Fruit fly (Drosophila melanogaster) whole organism, embryonic: ENCODE measurements around the gene CG1142.
A peak's percentile ranks its signal among the peaks of the same experiment; 100 is the strongest.

Source experiments
- B-H2 ChIP-seq: fragments of 200-800 bp; sonication (Bioruptor generic); optimal IDR thresholded peaks from 2 replicates; lab custom pipeline; 2018; ENCODE audit warnings: missing biosample characterization, mild to moderate bottlenecking, missing genetic modification characterization
- Bdp1 ChIP-seq: fragments of 200-800 bp; sonication (Bioruptor generic); optimal IDR thresholded peaks from 3 replicates; lab custom pipeline; 2016; ENCODE audit warnings: missing biosample characterization, missing genetic modification characterization
- CG1024 ChIP-seq: fragments of 200-800 bp; sonication (Bioruptor generic); IDR thresholded peaks from 2 replicates; pipeline ENCODE4 v1.3.6; 2022; ENCODE audit warnings: missing biosample characterization, missing genetic modification characterization
- CG10431 ChIP-seq: fragments of 200-800 bp; sonication (Bioruptor generic); optimal IDR thresholded peaks from 3 replicates; lab custom pipeline; 2018; ENCODE audit warnings: missing biosample characterization, mild to moderate bottlenecking, missing genetic modification characterization
- CG10543 ChIP-seq: fragments of 200-800 bp; sonication (Bioruptor generic); optimal IDR thresholded peaks from 3 replicates; lab custom pipeline; 2017; ENCODE audit warnings: missing biosample characterization, mild to moderate bottlenecking, missing genetic modification characterization, moderate library complexity
- CG10979 ChIP-seq: fragments of 200-800 bp; sonication (Bioruptor generic); optimal IDR thresholded peaks from 2 replicates; lab custom pipeline; 2018; ENCODE audit warnings: missing biosample characterization, mild to moderate bottlenecking, missing genetic modification characterization, moderate library complexity
- CG12219 ChIP-seq: fragments of 200-800 bp; sonication (Bioruptor generic); optimal IDR thresholded peaks from 3 replicates; lab custom pipeline; 2018; ENCODE audit warnings: missing biosample characterization, mild to moderate bottlenecking, missing genetic modification characterization
- CG12659 ChIP-seq: fragments of 200-800 bp; sonication (Bioruptor generic); optimal IDR thresholded peaks from 3 replicates; lab custom pipeline; 2017; ENCODE audit warnings: mild to moderate bottlenecking, missing biosample characterization, missing genetic modification reagents, missing genetic modification characterization
- CG13287 ChIP-seq: fragments of 200-800 bp; sonication (Bioruptor generic); IDR thresholded peaks from 2 replicates; pipeline ENCODE4 v1.3.6; 2022; ENCODE audit warnings: missing biosample characterization, missing genetic modification characterization; ENCODE audit not compliant: partially characterized antibody
- CG17328 ChIP-seq: fragments of 200-800 bp; sonication (Bioruptor generic); IDR thresholded peaks from 2 replicates; pipeline ENCODE4 v1.3.6; 2022; ENCODE audit warnings: missing biosample characterization, missing genetic modification characterization
- CG17361 ChIP-seq: fragments of 200-800 bp; sonication (Bioruptor generic); IDR thresholded peaks from 3 replicates; pipeline ENCODE4 v1.3.6; 2022; ENCODE audit warnings: missing biosample characterization, missing genetic modification characterization
- CG18011 ChIP-seq: fragments of 200-800 bp; sonication (Bioruptor generic); optimal IDR thresholded peaks from 2 replicates; lab custom pipeline; 2017; ENCODE audit warnings: missing biosample characterization, missing genetic modification characterization, mild to moderate bottlenecking, moderate library complexity, missing genotype
- CG1832 ChIP-seq: fragments of 200-800 bp; sonication (Bioruptor generic); optimal IDR thresholded peaks from 2 replicates; lab custom pipeline; 2017; ENCODE audit warnings: missing biosample characterization, mild to moderate bottlenecking, missing genetic modification characterization, inconsistent platforms
- CG31441 ChIP-seq: fragments of 200-800 bp; sonication (Bioruptor generic); IDR thresholded peaks from 2 replicates; pipeline ENCODE4 v1.3.6; 2022; ENCODE audit warnings: missing biosample characterization, missing genetic modification characterization
- CG34224 ChIP-seq: fragments of 200-800 bp; sonication (Bioruptor generic); IDR thresholded peaks from 3 replicates; pipeline ENCODE4 v1.3.6; 2022; ENCODE audit warnings: missing biosample characterization, missing genetic modification characterization; ENCODE audit not compliant: partially characterized antibody
- CG34376 ChIP-seq: fragments of 200-800 bp; sonication (Bioruptor generic); optimal IDR thresholded peaks from 2 replicates; lab custom pipeline; 2018; ENCODE audit warnings: missing biosample characterization, mild to moderate bottlenecking, missing genetic modification characterization
- CG7357 ChIP-seq: fragments of 200-800 bp; sonication (Bioruptor generic); IDR thresholded peaks from 3 replicates; pipeline ENCODE4 v1.3.6; 2022; ENCODE audit warnings: missing biosample characterization, missing genetic modification characterization
- CG9437 ChIP-seq: fragments of 200-800 bp; sonication (Bioruptor generic); optimal IDR thresholded peaks from 2 replicates; lab custom pipeline; 2018; ENCODE audit warnings: missing biosample characterization, mild to moderate bottlenecking, missing genetic modification characterization
- CrebB ChIP-seq: fragments of 200-800 bp; sonication (Bioruptor generic); optimal IDR thresholded peaks from 3 replicates; lab custom pipeline; 2018; ENCODE audit warnings: missing biosample characterization, mild to moderate bottlenecking, missing genetic modification characterization
- Dad ChIP-seq: fragments of 200-800 bp; sonication (Bioruptor generic); optimal IDR thresholded peaks from 3 replicates; lab custom pipeline; 2016; ENCODE audit warnings: missing biosample characterization, missing genetic modification characterization
- Dbx ChIP-seq: fragments of 200-800 bp; sonication (Bioruptor generic); IDR thresholded peaks from 3 replicates; pipeline ENCODE4 v1.3.6; 2022; ENCODE audit warnings: missing biosample characterization, missing genetic modification characterization
- Deaf1 ChIP-seq: fragments of 200-800 bp; optimal IDR thresholded peaks from 3 replicates; lab custom pipeline; 2019; ENCODE audit warnings: missing biosample characterization, mild to moderate bottlenecking, missing genetic modification characterization, moderate library complexity
- Dek ChIP-seq: fragments of 200-800 bp; sonication (Bioruptor generic); optimal IDR thresholded peaks from 3 replicates; lab custom pipeline; 2019; ENCODE audit warnings: missing biosample characterization, mild to moderate bottlenecking, missing genetic modification characterization, moderate library complexity
- Doc3 ChIP-seq: fragments of 200-800 bp; sonication (Bioruptor generic); IDR thresholded peaks from 3 replicates; pipeline ENCODE4 v1.3.6; 2022; ENCODE audit warnings: missing biosample characterization, missing genetic modification characterization; ENCODE audit not compliant: partially characterized antibody
- Fer1 ChIP-seq: fragments of 200-800 bp; sonication (Bioruptor generic); optimal IDR thresholded peaks from 2 replicates; lab custom pipeline; 2017; ENCODE audit warnings: missing biosample characterization, mild to moderate bottlenecking, missing genetic modification characterization
- Jarid2 ChIP-seq: fragments of 200-800 bp; sonication (Bioruptor generic); optimal IDR thresholded peaks from 3 replicates; lab custom pipeline; 2017; ENCODE audit warnings: mild to moderate bottlenecking, missing biosample characterization, missing genetic modification reagents, missing genetic modification characterization
- Lpt ChIP-seq: fragments of >200 bp; optimal IDR thresholded peaks from 2 replicates; lab custom pipeline; 2018; ENCODE audit warnings: missing biosample characterization, missing genetic modification characterization
- Mrtf ChIP-seq: fragments of 200-800 bp; sonication (Bioruptor generic); IDR thresholded peaks from 3 replicates; pipeline ENCODE4 v1.3.6; 2022; ENCODE audit warnings: missing biosample characterization, missing genetic modification characterization
- Ptx1 ChIP-seq: fragments of 200-800 bp; sonication (Bioruptor generic); IDR thresholded peaks from 2 replicates; pipeline ENCODE4 v1.3.6; 2022; ENCODE audit warnings: missing biosample characterization, missing genetic modification characterization
- Ravus ChIP-seq: fragments of 200-800 bp; sonication (Bioruptor generic); IDR thresholded peaks from 2 replicates; pipeline ENCODE4 v1.3.6; 2022; ENCODE audit warnings: missing biosample characterization, missing genetic modification characterization
- Xrp1 ChIP-seq: fragments of 200-800 bp; sonication (Bioruptor generic); IDR thresholded peaks from 2 replicates; pipeline ENCODE4 v1.3.6; 2022; ENCODE audit warnings: missing biosample characterization, missing genetic modification characterization
- amos ChIP-seq: fragments of 200-800 bp; sonication (Bioruptor generic); IDR thresholded peaks from 2 replicates; pipeline ENCODE4 v1.3.6; 2022; ENCODE audit warnings: missing biosample characterization, missing genetic modification characterization; ENCODE audit not compliant: partially characterized antibody
- aop ChIP-seq: fragments of 200-800 bp; sonication (Bioruptor generic); IDR thresholded peaks from 2 replicates; pipeline ENCODE4 v1.3.6; 2022; ENCODE audit warnings: missing biosample characterization, missing genetic modification characterization
- croc ChIP-seq: fragments of 200-800 bp; sonication (Bioruptor generic); conservative IDR thresholded peaks from 3 replicates; pipeline ENCODE4 v1.3.6; 2022; ENCODE audit warnings: missing biosample characterization, missing genetic modification characterization
- eve ChIP-seq, 2 experiments: fragments of >200 bp; optimal IDR thresholded peaks; 2 replicates each; lab custom pipeline; 2017; ENCODE audit warnings: missing biosample characterization in 2 of 2, missing genetic modification characterization in 2 of 2
- exex ChIP-seq: fragments of 200-800 bp; sonication (Bioruptor generic); optimal IDR thresholded peaks from 4 replicates; lab custom pipeline; 2018; ENCODE audit warnings: missing biosample characterization, mild to moderate bottlenecking, missing genetic modification characterization, moderate library complexity
- fu2 ChIP-seq: fragments of 200-800 bp; sonication (Bioruptor generic); optimal IDR thresholded peaks from 2 replicates; lab custom pipeline; 2016; ENCODE audit warnings: missing biosample characterization, missing genetic modification characterization
- gem ChIP-seq: fragments of 200-800 bp; sonication (Bioruptor generic); optimal IDR thresholded peaks from 2 replicates; lab custom pipeline; 2019; ENCODE audit warnings: missing biosample characterization, mild to moderate bottlenecking, missing genetic modification characterization, moderate library complexity
- hkb ChIP-seq, 2 experiments: fragments of 200-800 bp in 1 of 2; fragments of >200 bp in 1 of 2; sonication (Bioruptor generic) in 1 of 2; IDR thresholded peaks in 1 of 2; optimal IDR thresholded peaks in 1 of 2; 2 replicates each; pipeline versions ENCODE4 v1.3.6 to Lab custom; 2017 to 2022; ENCODE audit warnings: missing biosample characterization in 1 of 2, missing genetic modification characterization in 1 of 2
- maf-S ChIP-seq: fragments of 200-800 bp; sonication (Bioruptor generic); optimal IDR thresholded peaks from 2 replicates; lab custom pipeline; 2016; ENCODE audit warnings: missing biosample characterization, missing genetic modification characterization
- mirr ChIP-seq: fragments of 200-800 bp; sonication (Bioruptor generic); optimal IDR thresholded peaks from 3 replicates; lab custom pipeline; 2018; ENCODE audit warnings: missing biosample characterization, mild to moderate bottlenecking, missing genetic modification characterization
- mld ChIP-seq: fragments of 200-800 bp; sonication (Bioruptor generic); IDR thresholded peaks from 3 replicates; pipeline ENCODE4 v1.3.6; 2022; ENCODE audit warnings: missing biosample characterization, missing genetic modification characterization; ENCODE audit not compliant: partially characterized antibody
- nau ChIP-seq: fragments of 200-800 bp; sonication (Bioruptor generic); optimal IDR thresholded peaks from 3 replicates; lab custom pipeline; 2017; ENCODE audit warnings: missing biosample characterization, mild to moderate bottlenecking, missing genetic modification characterization, missing genetic modification reagents
- sd ChIP-seq: fragments of 200-800 bp; sonication (Bioruptor generic); optimal IDR thresholded peaks from 3 replicates; lab custom pipeline; 2018; ENCODE audit warnings: missing biosample characterization, mild to moderate bottlenecking, missing genetic modification characterization, moderate library complexity
- sens-2 ChIP-seq: fragments of 200-800 bp; sonication (Bioruptor generic); IDR thresholded peaks from 2 replicates; pipeline ENCODE4 v1.3.6; 2022; ENCODE audit warnings: missing biosample characterization, missing genetic modification characterization
- slp2 ChIP-seq: fragments of 200-800 bp; sonication (Bioruptor generic); optimal IDR thresholded peaks from 2 replicates; lab custom pipeline; 2016; ENCODE audit warnings: missing biosample characterization, missing genetic modification characterization
- sr ChIP-seq: fragments of 200-800 bp; sonication (Bioruptor generic); IDR thresholded peaks from 3 replicates; pipeline ENCODE4 v1.3.6; 2022; ENCODE audit warnings: missing biosample characterization, missing genetic modification characterization
- trem ChIP-seq: fragments of 200-800 bp; optimal IDR thresholded peaks from 3 replicates; lab custom pipeline; 2019; ENCODE audit warnings: missing biosample characterization, mild to moderate bottlenecking, missing genetic modification characterization, moderate library complexity
- z ChIP-seq: fragments of 200-800 bp; sonication (Bioruptor generic); IDR thresholded peaks from 3 replicates; pipeline ENCODE4 v1.3.6; 2022; ENCODE audit warnings: missing biosample characterization, missing genetic modification characterization

Gene CG1142

dm6 chr3R:7492099-7492498 is 18.5 kb upstream of the CG1142 start (continued):
- no peak for TF ChIP-seq CG17328 (GFP tag; lab: Robert Waterston, UW)
- TF ChIP-seq Ravus (GFP tag; lab: Robert Waterston, UW), result no peak
- TF ChIP-seq Dad (GFP tag; lab: Kevin White, UChicago), result no peak
- TF ChIP-seq croc (GFP tag; lab: Robert Waterston, UW), result no peak
- TF ChIP-seq nau (GFP tag; lab: Kevin White, UChicago), result no peak
- peak; percentile 51 for TF ChIP-seq gem (tag; lab: Kevin White, UChicago)
- 0 out of 2 replicates have a peak, but pooled peaks have one; percentile 10 for TF ChIP-seq CG31441 (GFP tag; lab: Robert Waterston, UW)
- TF ChIP-seq eve (GFP tag; optimal IDR thresholded peaks at IDR 0.05; lab: Kevin White, UChicago), result no peak
- TF ChIP-seq amos (GFP tag; lab: Robert Waterston, UW), result peak; percentile 47; the same call in 1 of the 2 replicates
- TF ChIP-seq sr (GFP tag; lab: Robert Waterston, UW), result no peak
- TF ChIP-seq B-H2, result no peak
- TF ChIP-seq CG18011 (GFP tag; lab: Kevin White, UChicago), result peak; percentile 97
- TF ChIP-seq Jarid2 (GFP tag; lab: Kevin White, UChicago), result no peak
- TF ChIP-seq Lpt (GFP tag; lab: Kevin White, UChicago), result no peak
- no peak for TF ChIP-seq maf-S
- TF ChIP-seq CG12659 (GFP tag; lab: Kevin White, UChicago), result peak; percentile 12
- no peak for TF ChIP-seq trem (tag; lab: Kevin White, UChicago)
- TF ChIP-seq Fer1 (GFP tag; lab: Kevin White, UChicago), result no peak
- no peak for TF ChIP-seq CG10431 (GFP tag; lab: Kevin White, UChicago)
- peak; percentile 30 for TF ChIP-seq Dek (tag; lab: Kevin White, UChicago)
- TF ChIP-seq CG10979 (tag; lab: Kevin White, UChicago), result no peak
- TF ChIP-seq Ptx1 (GFP tag; lab: Robert Waterston, UW), result peak; percentile 40
- peak; percentile 48; the same call in 1 of the 2 replicates for TF ChIP-seq CG13287
- TF ChIP-seq slp2 (GFP tag; lab: Kevin White, UChicago), result no peak
- TF ChIP-seq Bdp1 (GFP tag; lab: Kevin White, UChicago), result no peak
- TF ChIP-seq Xrp1 (GFP tag; lab: Robert Waterston, UW), result 0 out of 2 replicates have a peak, but pooled peaks have one; percentile 4
- TF ChIP-seq CG7357 (GFP tag; lab: Robert Waterston, UW), result no peak
- TF ChIP-seq fu2 (GFP tag; lab: Kevin White, UChicago), result no peak
- TF ChIP-seq CG17361 (GFP tag; lab: Robert Waterston, UW), result peak; percentile 33; the same call in 2 of the 3 replicates
- TF ChIP-seq hkb (optimal IDR thresholded peaks at IDR 0.05; lab: Kevin White, UChicago), result no peak
- no peak for TF ChIP-seq hkb (GFP tag; IDR thresholded peaks at IDR 0.05; lab: Robert Waterston, UW)

DNA sequence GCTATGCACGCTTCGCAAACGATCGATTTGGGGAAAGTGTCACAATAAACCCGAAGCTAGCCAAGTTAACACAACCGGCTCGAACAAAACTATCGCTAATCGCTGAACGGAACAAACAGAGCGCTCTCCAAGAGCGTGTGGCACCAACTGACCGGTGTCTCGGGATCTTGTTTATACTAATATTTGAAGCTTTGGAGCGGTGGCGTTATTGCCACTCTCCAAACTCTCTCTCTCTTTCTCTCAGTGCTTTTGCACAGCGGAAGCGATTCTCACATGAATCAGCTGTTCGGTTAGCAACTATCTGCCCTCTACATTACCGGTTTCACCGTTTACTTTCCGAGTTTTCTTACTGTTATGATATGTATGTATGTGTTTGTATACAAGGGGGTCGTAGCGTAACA is 17.9 kb upstream of the CG1142 start:
- TF ChIP-seq mld, result no peak
- TF ChIP-seq amos (GFP tag; lab: Robert Waterston, UW), result no peak; the same call in 1 of the 2 replicates
- peak; percentile 1 for TF ChIP-seq sd (tag; lab: Kevin White, UChicago)
- TF ChIP-seq z, result no peak
- TF ChIP-seq CG12219, result peak; percentile 3
- peak; percentile 49; the same call in 1 of the 2 replicates for TF ChIP-seq CG13287
- peak; percentile 7 for TF ChIP-seq CrebB
- peak; percentile 6 for TF ChIP-seq exex
- TF ChIP-seq Doc3 (GFP tag; lab: Robert Waterston, UW), result 0 out of 3 replicates have a peak, but pooled peaks have one; percentile 22
- peak; percentile 87 for TF ChIP-seq mirr (GFP tag; lab: Kevin White, UChicago)
- TF ChIP-seq CG1024, result peak; percentile 23; the same call in 1 of the 2 replicates
- TF ChIP-seq Deaf1 (tag; lab: Kevin White, UChicago), result peak; percentile 74
- peak; percentile 41 for TF ChIP-seq CG34376
- TF ChIP-seq aop, result peak; percentile 25; the same call in 1 of the 2 replicates
- TF ChIP-seq sens-2 (GFP tag; lab: Robert Waterston, UW), result 0 out of 2 replicates have a peak, but pooled peaks have one; percentile 6
- TF ChIP-seq CG9437 (GFP tag; lab: Kevin White, UChicago), result no peak
- TF ChIP-seq CG34224, result peak; percentile 51
- TF ChIP-seq Mrtf (GFP tag; lab: Robert Waterston, UW), result no peak
- peak; percentile 52; the same call in 2 of the 3 replicates for TF ChIP-seq Dbx (GFP tag; lab: Robert Waterston, UW)
- no peak for TF ChIP-seq CG1832 (GFP tag; lab: Kevin White, UChicago)
- TF ChIP-seq CG10543 (GFP tag; lab: Kevin White, UChicago), result peak; percentile 28
